Worm (Caenorhabditis elegans) whole organism, L4/young adult: ENCODE results near the gene C10A4.3.

Experiments
- W03F9.2 ChIP-seq: fragments of 150-350 bp; optimal IDR thresholded peaks from 2 replicates; lab custom pipeline; 2014; ENCODE audit warnings: missing biosample characterization, missing genetic modification characterization
- him-1 ChIP-seq: sonication (generic microtip); optimal IDR thresholded peaks from 2 replicates; lab custom pipeline; 2016; ENCODE audit warnings: missing genotype, missing genetic modification reagents, missing genetic modification characterization, missing compliant biosample characterization

DNA sequence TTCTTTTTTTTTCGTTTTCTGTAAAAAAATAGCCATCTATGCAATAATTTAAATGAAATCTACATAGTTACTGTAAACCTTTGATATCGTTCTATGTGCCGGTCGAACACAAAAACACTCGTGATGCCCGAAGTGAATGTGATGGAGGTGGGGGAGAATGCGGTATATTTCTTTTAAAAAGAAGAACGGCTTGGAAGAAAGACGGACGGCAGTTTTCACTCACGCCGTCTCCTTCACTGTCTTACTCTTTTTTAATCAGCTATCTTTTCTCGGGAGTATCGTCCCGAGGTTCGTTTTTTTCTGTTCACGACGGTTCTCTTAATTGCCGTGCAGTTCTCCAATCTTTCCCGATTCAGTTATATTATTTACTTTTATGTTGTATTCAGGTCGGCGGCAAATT is 6.9 kb upstream of the C10A4.3 start, which contains the start of gene C10A4.10:
- no peak for TF ChIP-seq him-1 (tag; lab: Kevin White, UChicago)
- TF ChIP-seq W03F9.2: no peak
